Worm (Caenorhabditis elegans) whole organism, L4 larva: ENCODE measurements around the gene srh-290.

ENCODE experiments used
- D1046.2 ChIP-seq: fragments of 200-800 bp; sonication (Bioruptor generic); IDR thresholded peaks from 2 replicates; pipeline ENCODE4 v1.3.6; 2022; ENCODE audit warnings: missing genetic modification characterization, missing compliant biosample characterization
- F37D6.2 ChIP-seq: sonication (generic microtip); optimal IDR thresholded peaks from 2 replicates; lab custom pipeline; 2016; ENCODE audit warnings: mild to moderate bottlenecking, missing genetic modification characterization, missing compliant biosample characterization
- aha-1 ChIP-seq: fragments of 150-350 bp; peaks from one replicate; lab custom pipeline; 2014; ENCODE audit warnings: missing biosample characterization, missing genetic modification characterization
- ama-1 ChIP-seq: fragments of 150-350 bp; optimal IDR thresholded peaks from 2 replicates; lab custom pipeline; 2014; ENCODE audit warnings: inconsistent platforms, mixed read lengths
- ceh-44 ChIP-seq: fragments of 200-800 bp; sonication (Bioruptor generic); IDR thresholded peaks from 2 replicates; pipeline ENCODE4 v1.3.6; 2022; ENCODE audit warnings: missing genetic modification reagents, missing genetic modification characterization, missing compliant biosample characterization
- ceh-82 ChIP-seq: sonication (generic microtip); optimal IDR thresholded peaks from 2 replicates; lab custom pipeline; 2017; ENCODE audit warnings: missing biosample characterization, missing genetic modification characterization
- ces-1 ChIP-seq: fragments of 150-350 bp; sonication (generic microtip); optimal IDR thresholded peaks from 4 replicates; lab custom pipeline; 2014; ENCODE audit warnings: missing biosample characterization, missing genetic modification reagents, missing genetic modification characterization
- egl-43 ChIP-seq: fragments of 200-800 bp; sonication (Bioruptor generic); IDR thresholded peaks from 2 replicates; pipeline ENCODE4 v1.3.6; 2022; ENCODE audit warnings: missing genetic modification reagents, missing genetic modification characterization, missing compliant biosample characterization
- fos-1 ChIP-seq: fragments of 150-350 bp; optimal IDR thresholded peaks from 2 replicates; lab custom pipeline; 2014; ENCODE audit warnings: missing biosample characterization, missing genetic modification characterization
- hif-1 ChIP-seq, 2 experiments: sonication (generic microtip); optimal IDR thresholded peaks; 2 replicates each; lab custom pipeline; 2016 to 2017; ENCODE audit warnings: missing compliant biosample characterization in 2 of 2, missing genetic modification characterization in 2 of 2, missing genetic modification reagents in 2 of 2, missing genotype in 2 of 2, mild to moderate bottlenecking in 1 of 2
- hmg-1.1 ChIP-seq: fragments of 200-800 bp; sonication (Bioruptor generic); IDR thresholded peaks from 2 replicates; pipeline ENCODE4 v1.3.6; 2022; ENCODE audit warnings: missing genetic modification reagents, missing genetic modification characterization, missing compliant biosample characterization
- lin-1 ChIP-seq: fragments of 200-800 bp; sonication (Bioruptor generic); IDR thresholded peaks from 2 replicates; pipeline ENCODE4 v1.3.6; 2022; ENCODE audit warnings: missing genetic modification reagents, missing genetic modification characterization, missing compliant biosample characterization
- lin-29 ChIP-seq: fragments of 200-800 bp; sonication (Bioruptor generic); IDR thresholded peaks from 2 replicates; pipeline ENCODE4 v1.3.6; 2022; ENCODE audit warnings: missing genetic modification reagents, missing genetic modification characterization, missing compliant biosample characterization
- lsy-2 ChIP-seq, 2 experiments: fragments of 150-350 bp in 1 of 2; sonication (generic microtip) in 1 of 2; optimal IDR thresholded peaks; 2 replicates each; lab custom pipeline; 2014 to 2017; ENCODE audit warnings: missing biosample characterization in 2 of 2, missing genetic modification characterization in 2 of 2
- mes-2 ChIP-seq: sonication (generic microtip); optimal IDR thresholded peaks from 2 replicates; lab custom pipeline; 2016; ENCODE audit warnings: missing genotype, mild to moderate bottlenecking, missing genetic modification characterization, missing compliant biosample characterization; ENCODE audit not compliant: poor library complexity, severe bottlenecking
- mxl-3 ChIP-seq: fragments of 200-800 bp; sonication (Bioruptor generic); optimal IDR thresholded peaks from 2 replicates; lab custom pipeline; 2018; ENCODE audit warnings: mild to moderate bottlenecking, missing genetic modification characterization, missing compliant biosample characterization
- nhr-11 ChIP-seq: fragments of 150-350 bp; optimal IDR thresholded peaks from 2 replicates; lab custom pipeline; 2014; ENCODE audit warnings: missing biosample characterization, missing genetic modification characterization
- nhr-25 ChIP-seq: sonication (generic microtip); optimal IDR thresholded peaks from 2 replicates; lab custom pipeline; 2017; ENCODE audit warnings: missing genetic modification characterization, mild to moderate bottlenecking, missing compliant biosample characterization, antibody characterized with exemption, moderate library complexity, borderline replicate concordance; ENCODE audit not compliant: insufficient read depth
- nhr-41 ChIP-seq: fragments of 200-800 bp; sonication (Bioruptor generic); IDR thresholded peaks from 2 replicates; pipeline ENCODE4 v1.3.6; 2022; ENCODE audit warnings: missing genetic modification reagents, missing genetic modification characterization, missing compliant biosample characterization
- nhr-42 ChIP-seq: fragments of 200-800 bp; sonication (Bioruptor generic); IDR thresholded peaks from 2 replicates; pipeline ENCODE4 v1.3.6; 2022; ENCODE audit warnings: missing genetic modification characterization, missing compliant biosample characterization
- nhr-48 ChIP-seq: sonication (generic microtip); optimal IDR thresholded peaks from 2 replicates; lab custom pipeline; 2016; ENCODE audit warnings: mild to moderate bottlenecking, missing genetic modification characterization, missing compliant biosample characterization
- nhr-77 ChIP-seq: fragments of 150-350 bp; optimal IDR thresholded peaks from 2 replicates; lab custom pipeline; 2014; ENCODE audit warnings: missing biosample characterization, missing genetic modification characterization
- pha-4 ChIP-seq, 2 experiments: fragments of 150-350 bp in 1 of 2; fragments of 200-800 bp in 1 of 2; sonication (Bioruptor generic) in 1 of 2; IDR thresholded peaks in 1 of 2; optimal IDR thresholded peaks in 1 of 2; 2 replicates each; pipeline versions ENCODE4 v1.3.6 to Lab custom; 2014 to 2022; ENCODE audit warnings: missing genetic modification characterization in 2 of 2, missing genetic modification reagents in 2 of 2, missing biosample characterization in 1 of 2, missing compliant biosample characterization in 1 of 2
- saeg-2 ChIP-seq: fragments of 200-800 bp; sonication (Bioruptor generic); IDR thresholded peaks from 2 replicates; pipeline ENCODE4 v1.3.6; 2022; ENCODE audit warnings: missing genetic modification reagents, missing genetic modification characterization, missing compliant biosample characterization
- set-16 ChIP-seq: fragments of 200-800 bp; sonication (Bioruptor generic); IDR thresholded peaks from 2 replicates; pipeline ENCODE4 v1.3.6; 2022; ENCODE audit warnings: missing genetic modification reagents, missing genetic modification characterization, missing compliant biosample characterization
- skn-1 ChIP-seq: fragments of 150-350 bp; optimal IDR thresholded peaks from 2 replicates; lab custom pipeline; 2014; ENCODE audit warnings: missing biosample characterization, missing genetic modification characterization
- snpc-1.2 ChIP-seq: fragments of 200-800 bp; sonication (Bioruptor generic); IDR thresholded peaks from 2 replicates; pipeline ENCODE4 v1.3.6; 2022; ENCODE audit warnings: missing genetic modification reagents, missing genetic modification characterization, missing compliant biosample characterization
- spr-1 ChIP-seq: sonication (generic microtip); optimal IDR thresholded peaks from 2 replicates; lab custom pipeline; 2016; ENCODE audit warnings: mild to moderate bottlenecking, missing genetic modification characterization, missing compliant biosample characterization
- unc-62 ChIP-seq, 3 experiments: fragments of 150-350 bp in 1 of 3; sonication (generic microtip); optimal IDR thresholded peaks in 2 of 3; peaks in 1 of 3; 1 replicate in 1 of 3; 2 replicates in 2 of 3; lab custom pipeline; 2014 to 2017; ENCODE audit warnings: missing biosample characterization in 3 of 3, missing genetic modification characterization in 3 of 3, missing genetic modification reagents in 3 of 3, missing genotype in 1 of 3
- zfp-2 ChIP-seq: sonication (generic microtip); optimal IDR thresholded peaks from 2 replicates; lab custom pipeline; 2016; ENCODE audit warnings: mild to moderate bottlenecking, missing genetic modification characterization, missing compliant biosample characterization
- ztf-7 ChIP-seq: fragments of 150-350 bp; optimal IDR thresholded peaks from 2 replicates; lab custom pipeline; 2014; ENCODE audit warnings: missing biosample characterization, missing genetic modification characterization

Gene srh-290

ce11 chrV:17802519-17802918, 12.2 kb downstream of the srh-290 start, which contains the start of the genes Y94A7B.11 and srh-292:
Gene Y94A7B.11 (minus strand): TSS chrV:17802619.
Gene srh-292 (plus strand): TSS chrV:17802769.
- TF ChIP-seq nhr-11 (tag; lab: Kevin White, UChicago): no peak
- TF ChIP-seq nhr-25 (tag; lab: Kevin White, UChicago): no peak
- TF ChIP-seq fos-1 (tag; lab: Kevin White, UChicago): no peak

- no peak for TF ChIP-seq hmg-1.1 (GFP tag; lab: Robert Waterston, UW)
Measured at ce11 chrV:17805323-17805722, 15.0 kb downstream of the srh-290 start, which contains the start of gene srh-291. Gene srh-291 (plus strand): TSS chrV:17805623.

- no peak for TF ChIP-seq lin-1 (GFP tag; lab: Robert Waterston, UW)
- TF ChIP-seq unc-62 (GFP tag; optimal IDR thresholded peaks at IDR 0.05 in 1 of 2; lab: Kevin White, UChicago): peak in 1 of 2 experiments; percentile 2
- TF ChIP-seq unc-62 (tag; optimal IDR thresholded peaks at IDR 0.05; lab: Kevin White, UChicago): no peak
Measured at ce11 chrV:17810053-17810452, 19.8 kb downstream of the srh-290 start, which contains the start of gene srh-296. Gene srh-296 (plus strand): TSS chrV:17810353.

- no peak for TF ChIP-seq ztf-7 (tag; lab: Kevin White, UChicago)
- no peak for TF ChIP-seq nhr-77 (tag; lab: Kevin White, UChicago)
- peak; percentile 57 for TF ChIP-seq egl-43 (GFP tag; lab: Robert Waterston, UW)
- TF ChIP-seq set-16: peak; percentile 94
- no peak for TF ChIP-seq snpc-1.2 (GFP tag; lab: Robert Waterston, UW)
- peak; percentile 50; the same call in 1 of the 2 replicates for TF ChIP-seq D1046.2 (GFP tag; lab: Robert Waterston, UW)
- TF ChIP-seq mxl-3 (GFP tag; lab: Kevin White, UChicago): no peak
- TF ChIP-seq hif-1 (tag; optimal IDR thresholded peaks at IDR 0.05; lab: Kevin White, UChicago): no peak
- 0 out of 2 replicates have a peak, but pooled peaks have one; percentile 49 for TF ChIP-seq saeg-2 (GFP tag; lab: Robert Waterston, UW)
- no peak for TF ChIP-seq ceh-44 (GFP tag; lab: Robert Waterston, UW)
Measured at ce11 chrV:17812127-17812526, 21.8 kb downstream of the srh-290 start.

- TF ChIP-seq unc-62 (GFP tag; optimal IDR thresholded peaks at IDR 0.05 in 1 of 2; lab: Kevin White, UChicago): peak in 1 of 2 experiments; percentile 26
- no peak for TF ChIP-seq unc-62 (tag; optimal IDR thresholded peaks at IDR 0.05; lab: Kevin White, UChicago)
- TF ChIP-seq nhr-48 (tag; lab: Kevin White, UChicago): no peak
Measured at ce11 chrV:17818567-17818966, 28.3 kb downstream of the srh-290 start, which contains the start of gene srh-298. Gene srh-298 (plus strand): TSS chrV:17818867.

- TF ChIP-seq F37D6.2 (no peak), set-16 (peak; percentile 73), ama-1 (lab: Kevin White, UChicago) (no peak), ceh-82 (tag; lab: Kevin White, UChicago) (no peak), mes-2 (no peak), lsy-2 (tag; optimal IDR thresholded peaks at IDR 0.05; lab: Kevin White, UChicago) (no peak), ztf-7 (tag; lab: Kevin White, UChicago) (no peak), egl-43 (GFP tag; lab: Robert Waterston, UW) (peak; percentile 68; the same call in 1 of the 2 replicates), zfp-2 (tag; lab: Kevin White, UChicago) (no peak), nhr-41 (GFP tag; lab: Robert Waterston, UW) (no peak), lin-29 (no peak)
Measured at ce11 chrV:17819704-17820103, 29.4 kb downstream of the srh-290 start.

- no peak for TF ChIP-seq skn-1 (tag; lab: Kevin White, UChicago)
- no peak for TF ChIP-seq spr-1 (tag; lab: Kevin White, UChicago)
- TF ChIP-seq unc-62 (GFP tag; optimal IDR thresholded peaks at IDR 0.05 in 1 of 2; lab: Kevin White, UChicago): peak in 1 of 2 experiments; percentile 10
- TF ChIP-seq unc-62 (tag; optimal IDR thresholded peaks at IDR 0.05; lab: Kevin White, UChicago): no peak
- TF ChIP-seq ces-1 (GFP tag; lab: Kevin White, UChicago): no peak
- TF ChIP-seq pha-4 (GFP tag; IDR thresholded peaks at IDR 0.05; lab: Robert Waterston, UW): no peak
- no peak for TF ChIP-seq pha-4 (tag; optimal IDR thresholded peaks at IDR 0.05; lab: Kevin White, UChicago)
- TF ChIP-seq nhr-48 (tag; lab: Kevin White, UChicago): no peak
- peak; percentile 17 for TF ChIP-seq aha-1 (tag; lab: Kevin White, UChicago)
- TF ChIP-seq ceh-82 (tag; lab: Kevin White, UChicago): no peak
- no peak for TF ChIP-seq nhr-42 (GFP tag; lab: Robert Waterston, UW)
- TF ChIP-seq, all 104 proteins: peak for 2
Measured at ce11 chrV:17821805-17822204, 31.5 kb downstream of the srh-290 start, which contains the start of gene srh-300. Gene srh-300 (plus strand): TSS chrV:17822105.
